Worm (Caenorhabditis elegans): Measurements from ENCODE around the gene dpy-31.

DNA sequence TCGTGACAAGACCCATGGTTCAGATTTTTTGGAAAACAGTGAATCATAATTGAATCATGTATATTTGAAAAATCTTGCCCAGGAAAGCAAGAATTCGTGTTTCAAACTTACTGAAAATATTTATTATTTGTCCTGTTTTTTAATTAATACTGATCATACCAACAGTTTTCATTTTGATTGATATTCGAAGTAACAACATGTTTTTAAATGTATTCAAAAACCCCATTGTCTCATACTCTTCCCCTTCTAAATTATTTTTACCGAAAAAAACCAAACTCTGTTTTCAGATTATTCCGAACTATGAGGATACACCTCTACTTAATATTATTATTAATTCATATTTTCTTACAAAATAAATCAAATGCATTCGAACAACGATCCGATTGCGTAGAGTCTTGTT, 14.2 kb downstream of the dpy-31 start, which contains the start of gene R151.1:
- TF ChIP-seq unc-62 (GFP tag; optimal IDR thresholded peaks at IDR 0.05) (no peak), zag-1 (tag; optimal IDR thresholded peaks at IDR 0.05) (no peak), jun-1 (tag; optimal IDR thresholded peaks at IDR 0.05) (no peak), fkh-4 (tag; optimal IDR thresholded peaks at IDR 0.05; ENCODE audit: borderline replicate concordance) (no peak), nhr-85 (tag) (no peak), Y116A8C.19 (tag; optimal IDR thresholded peaks at IDR 0.05; ENCODE audit: borderline replicate concordance) (no peak), elt-2 (tag; optimal IDR thresholded peaks at IDR 0.05) (no peak)

Data from whole organism, L1 larva.